Fruit fly (Drosophila melanogaster) whole organism, embryonic: ENCODE data around the gene CG2875.

Experiments
- Asciz ChIP-seq: fragments of 200-800 bp; sonication (Bioruptor generic); optimal IDR thresholded peaks from 2 replicates; lab custom pipeline; 2017; ENCODE audit warnings: missing biosample characterization, mild to moderate bottlenecking, missing genetic modification characterization, missing genetic modification reagents
- CG10543 ChIP-seq: fragments of 200-800 bp; sonication (Bioruptor generic); optimal IDR thresholded peaks from 3 replicates; lab custom pipeline; 2017; ENCODE audit warnings: missing biosample characterization, mild to moderate bottlenecking, missing genetic modification characterization, moderate library complexity
- CG11398 ChIP-seq: fragments of 200-800 bp; sonication (Bioruptor generic); optimal IDR thresholded peaks from 2 replicates; lab custom pipeline; 2016; ENCODE audit warnings: missing biosample characterization, missing genetic modification characterization
- CG11504 ChIP-seq: fragments of 200-800 bp; sonication (Bioruptor generic); optimal IDR thresholded peaks from 3 replicates; lab custom pipeline; 2019; ENCODE audit warnings: missing biosample characterization, mild to moderate bottlenecking, missing genetic modification characterization, moderate library complexity
- CG12236 ChIP-seq: fragments of 200-800 bp; sonication (Bioruptor generic); optimal IDR thresholded peaks from 2 replicates; lab custom pipeline; 2016; ENCODE audit warnings: missing biosample characterization, missing genetic modification characterization
- CG12744 ChIP-seq: fragments of 200-800 bp; sonication (Bioruptor generic); optimal IDR thresholded peaks from 2 replicates; lab custom pipeline; 2016; ENCODE audit warnings: missing biosample characterization, missing genetic modification characterization
- CG14441 ChIP-seq: fragments of 200-800 bp; sonication (Bioruptor generic); IDR thresholded peaks from 2 replicates; pipeline ENCODE4 v1.3.6; 2022; ENCODE audit warnings: missing biosample characterization, missing genetic modification characterization
- CG14860 ChIP-seq: fragments of 200-800 bp; sonication (Bioruptor generic); IDR thresholded peaks from 3 replicates; pipeline ENCODE4 v1.3.6; 2022; ENCODE audit warnings: missing biosample characterization, missing genetic modification characterization; ENCODE audit not compliant: partially characterized antibody
- CG17328 ChIP-seq: fragments of 200-800 bp; sonication (Bioruptor generic); IDR thresholded peaks from 2 replicates; pipeline ENCODE4 v1.3.6; 2022; ENCODE audit warnings: missing biosample characterization, missing genetic modification characterization
- CG17829 ChIP-seq: fragments of 200-800 bp; optimal IDR thresholded peaks from 2 replicates; lab custom pipeline; 2019; ENCODE audit warnings: missing biosample characterization, mild to moderate bottlenecking, missing genetic modification characterization, moderate library complexity
- CG1832 ChIP-seq: fragments of 200-800 bp; sonication (Bioruptor generic); optimal IDR thresholded peaks from 2 replicates; lab custom pipeline; 2017; ENCODE audit warnings: missing biosample characterization, mild to moderate bottlenecking, missing genetic modification characterization, inconsistent platforms
- CG18764 ChIP-seq: fragments of 200-800 bp; sonication (Bioruptor generic); optimal IDR thresholded peaks from 3 replicates; lab custom pipeline; 2016; ENCODE audit warnings: missing biosample characterization, missing genetic modification characterization
- CG3847 ChIP-seq: fragments of 200-800 bp; sonication (Bioruptor generic); IDR thresholded peaks from 2 replicates; pipeline ENCODE4 v1.3.6; 2022; ENCODE audit warnings: missing biosample characterization, missing genetic modification characterization
- CG4282 ChIP-seq: fragments of 200-800 bp; sonication (Bioruptor generic); optimal IDR thresholded peaks from 2 replicates; lab custom pipeline; 2016; ENCODE audit warnings: missing biosample characterization, missing genetic modification characterization
- CG5180 ChIP-seq: fragments of 200-800 bp; sonication (Bioruptor generic); optimal IDR thresholded peaks from 3 replicates; lab custom pipeline; 2017; ENCODE audit warnings: missing biosample characterization, missing genetic modification characterization, mild to moderate bottlenecking, moderate library complexity, missing genetic modification reagents
- CG6791 ChIP-seq: fragments of 200-800 bp; sonication (Bioruptor generic); IDR thresholded peaks from 3 replicates; pipeline ENCODE4 v1.3.6; 2022; ENCODE audit warnings: missing biosample characterization, missing genetic modification characterization; ENCODE audit not compliant: partially characterized antibody
- CG7271 ChIP-seq: fragments of 200-800 bp; sonication (Bioruptor generic); optimal IDR thresholded peaks from 2 replicates; lab custom pipeline; 2018; ENCODE audit warnings: missing biosample characterization, mild to moderate bottlenecking, missing genetic modification characterization, moderate library complexity
- CG9437 ChIP-seq: fragments of 200-800 bp; sonication (Bioruptor generic); optimal IDR thresholded peaks from 2 replicates; lab custom pipeline; 2018; ENCODE audit warnings: missing biosample characterization, mild to moderate bottlenecking, missing genetic modification characterization
- Chrac-16 ChIP-seq: fragments of 200-800 bp; sonication (Bioruptor generic); optimal IDR thresholded peaks from 3 replicates; lab custom pipeline; 2016; ENCODE audit warnings: missing biosample characterization, missing genetic modification characterization
- Drgx ChIP-seq: fragments of 200-800 bp; sonication (Bioruptor generic); IDR thresholded peaks from 2 replicates; pipeline ENCODE4 v1.3.6; 2022; ENCODE audit warnings: missing biosample characterization, missing genetic modification characterization
- Ets97D ChIP-seq: fragments of 200-800 bp; sonication (Bioruptor generic); optimal IDR thresholded peaks from 3 replicates; lab custom pipeline; 2016; ENCODE audit warnings: missing biosample characterization, missing genetic modification characterization
- Myb ChIP-seq: fragments of 200-800 bp; sonication (Bioruptor generic); optimal IDR thresholded peaks from 2 replicates; lab custom pipeline; 2016; ENCODE audit warnings: missing biosample characterization, missing genetic modification characterization
- Nf-YA ChIP-seq: fragments of 200-800 bp; sonication (Bioruptor generic); IDR thresholded peaks from 2 replicates; pipeline ENCODE4 v1.3.6; 2022; ENCODE audit warnings: missing biosample characterization, missing genetic modification characterization
- Sin3A ChIP-seq: fragments of >200 bp; optimal IDR thresholded peaks from 2 replicates; lab custom pipeline; 2018
- Sry-β ChIP-seq: fragments of 200-800 bp; sonication (Bioruptor generic); optimal IDR thresholded peaks from 2 replicates; lab custom pipeline; 2018; ENCODE audit warnings: missing biosample characterization, mild to moderate bottlenecking, missing genetic modification characterization, moderate library complexity
- Taf1 ChIP-seq: fragments of 200-800 bp; sonication (Bioruptor generic); IDR thresholded peaks from 2 replicates; pipeline ENCODE4 v1.3.6; 2022; ENCODE audit warnings: missing biosample characterization, missing genetic modification characterization
- Trl ChIP-seq, 3 experiments: fragments of >200 bp in 2 of 3; fragments of 200-800 bp in 1 of 3; sonication (Bioruptor generic) in 1 of 3; optimal IDR thresholded peaks; 2 replicates in 1 of 3; 3 replicates in 2 of 3; lab custom pipeline; 2016 to 2017; ENCODE audit warnings: missing biosample characterization in 1 of 3, missing genetic modification characterization in 1 of 3
- Xbp1 ChIP-seq: fragments of 200-800 bp; sonication (Bioruptor generic); optimal IDR thresholded peaks from 3 replicates; lab custom pipeline; 2016; ENCODE audit warnings: missing biosample characterization, mild to moderate bottlenecking, missing genetic modification characterization
- amos ChIP-seq: fragments of 200-800 bp; sonication (Bioruptor generic); IDR thresholded peaks from 2 replicates; pipeline ENCODE4 v1.3.6; 2022; ENCODE audit warnings: missing biosample characterization, missing genetic modification characterization; ENCODE audit not compliant: partially characterized antibody
- bab2 ChIP-seq: fragments of 200-800 bp; sonication (Bioruptor generic); optimal IDR thresholded peaks from 2 replicates; lab custom pipeline; 2016; ENCODE audit warnings: missing biosample characterization, missing genetic modification characterization
- ci ChIP-seq: fragments of 200-800 bp; sonication (Bioruptor generic); IDR thresholded peaks from 3 replicates; pipeline ENCODE4 v1.3.6; 2022; ENCODE audit warnings: missing biosample characterization, missing genetic modification characterization
- crol ChIP-seq: fragments of 200-800 bp; sonication (Bioruptor generic); IDR thresholded peaks from 2 replicates; pipeline ENCODE4 v1.3.6; 2022; ENCODE audit warnings: missing biosample characterization, missing genetic modification characterization
- disco-r ChIP-seq: fragments of 200-800 bp; sonication (Bioruptor generic); optimal IDR thresholded peaks from 2 replicates; lab custom pipeline; 2016; ENCODE audit warnings: missing biosample characterization, missing genetic modification characterization
- dm ChIP-seq: fragments of 200-800 bp; sonication (Bioruptor generic); optimal IDR thresholded peaks from 3 replicates; lab custom pipeline; 2016; ENCODE audit warnings: missing biosample characterization, missing genetic modification characterization
- dysf ChIP-seq: fragments of 200-800 bp; sonication (Bioruptor generic); IDR thresholded peaks from 3 replicates; pipeline ENCODE4 v1.3.6; 2022; ENCODE audit warnings: missing biosample characterization, missing genetic modification characterization
- exex ChIP-seq: fragments of 200-800 bp; sonication (Bioruptor generic); optimal IDR thresholded peaks from 4 replicates; lab custom pipeline; 2018; ENCODE audit warnings: missing biosample characterization, mild to moderate bottlenecking, missing genetic modification characterization, moderate library complexity
- gce ChIP-seq: fragments of 200-800 bp; sonication (Bioruptor generic); IDR thresholded peaks from 3 replicates; pipeline ENCODE4 v1.3.6; 2022; ENCODE audit warnings: missing biosample characterization, missing genetic modification characterization
- gfzf ChIP-seq: fragments of 200-800 bp; sonication (Bioruptor generic); optimal IDR thresholded peaks from 2 replicates; lab custom pipeline; 2016; ENCODE audit warnings: missing biosample characterization, mild to moderate bottlenecking, missing genetic modification characterization, moderate library complexity
- ham ChIP-seq: fragments of 200-800 bp; sonication (Bioruptor generic); IDR thresholded peaks from 2 replicates; pipeline ENCODE4 v1.3.6; 2022; ENCODE audit warnings: missing biosample characterization, missing genetic modification characterization
- ken ChIP-seq: fragments of 200-800 bp; sonication (Bioruptor generic); IDR thresholded peaks from 3 replicates; pipeline ENCODE4 v1.3.6; 2022; ENCODE audit warnings: missing biosample characterization, missing genetic modification characterization
- mirr ChIP-seq: fragments of 200-800 bp; sonication (Bioruptor generic); optimal IDR thresholded peaks from 3 replicates; lab custom pipeline; 2018; ENCODE audit warnings: missing biosample characterization, mild to moderate bottlenecking, missing genetic modification characterization
- p53 ChIP-seq: fragments of 200-800 bp; sonication (Bioruptor generic); optimal IDR thresholded peaks from 2 replicates; lab custom pipeline; 2016; ENCODE audit warnings: missing biosample characterization, missing genetic modification characterization
- row ChIP-seq: fragments of 200-800 bp; sonication (Bioruptor generic); IDR thresholded peaks from 3 replicates; pipeline ENCODE4 v1.3.6; 2022; ENCODE audit warnings: missing biosample characterization, missing genetic modification characterization
- seq ChIP-seq: fragments of 200-800 bp; sonication (Bioruptor generic); IDR thresholded peaks from 2 replicates; pipeline ENCODE4 v1.3.6; 2022; ENCODE audit warnings: missing biosample characterization, missing genetic modification characterization
- shn ChIP-seq: fragments of 200-800 bp; sonication (Bioruptor generic); optimal IDR thresholded peaks from 3 replicates; lab custom pipeline; 2016; ENCODE audit warnings: missing biosample characterization, missing genetic modification characterization
- ssp ChIP-seq: fragments of 200-800 bp; sonication (Bioruptor generic); IDR thresholded peaks from 2 replicates; pipeline ENCODE4 v1.3.6; 2022; ENCODE audit warnings: missing biosample characterization, missing genetic modification characterization
- toy ChIP-seq: fragments of 200-800 bp; sonication (Bioruptor generic); IDR thresholded peaks from 2 replicates; pipeline ENCODE4 v1.3.6; 2022; ENCODE audit warnings: missing biosample characterization, missing genetic modification characterization
- trem ChIP-seq: fragments of 200-800 bp; optimal IDR thresholded peaks from 3 replicates; lab custom pipeline; 2019; ENCODE audit warnings: missing biosample characterization, mild to moderate bottlenecking, missing genetic modification characterization, moderate library complexity
- zen2 ChIP-seq: fragments of 200-800 bp; sonication (Bioruptor generic); IDR thresholded peaks from 3 replicates; pipeline ENCODE4 v1.3.6; 2022; ENCODE audit warnings: missing biosample characterization, missing genetic modification characterization; ENCODE audit not compliant: partially characterized antibody

CG2875 gene

dm6 chrX:3557512-3557911 is 15.9 kb downstream of the CG2875 start, which contains the start of gene ppk8:
ppk8 (plus strand) TSS chrX:3557812.
- TF ChIP-seq zen2 (GFP tag; lab: Robert Waterston, UW) (no peak), CG17328 (GFP tag; lab: Robert Waterston, UW) (no peak), CG14441 (GFP tag; lab: Robert Waterston, UW) (no peak), CG3847 (no peak), CG12744 (GFP tag; lab: Kevin White, UChicago) (no peak), ham (GFP tag; lab: Robert Waterston, UW) (no peak), ssp (no peak), CG7271 (no peak), Nf-YA (GFP tag; lab: Robert Waterston, UW) (no peak), Trl (optimal IDR thresholded peaks at IDR 0.05; lab: Kevin White, UChicago) (no peak), Trl (GFP tag; optimal IDR thresholded peaks at IDR 0.05; lab: Kevin White, UChicago) (no peak), CG14860 (no peak), amos (GFP tag; lab: Robert Waterston, UW) (no peak), CG4282 (GFP tag; lab: Kevin White, UChicago) (no peak), CG6791 (GFP tag; lab: Robert Waterston, UW) (no peak), Sin3A (lab: Kevin White, UChicago) (no peak), toy (GFP tag; lab: Robert Waterston, UW) (no peak), CG17829 (tag; lab: Kevin White, UChicago) (no peak), exex (no peak), Chrac-16 (no peak), Taf1 (no peak)

- TF ChIP-seq CG12236 (GFP tag; lab: Kevin White, UChicago) (no peak), Asciz (GFP tag; lab: Kevin White, UChicago) (no peak), CG1832 (GFP tag; lab: Kevin White, UChicago) (peak; percentile 22), Drgx (0 out of 2 replicates have a peak, but pooled peaks have one; percentile 32), Myb (GFP tag; lab: Kevin White, UChicago) (no peak), crol (peak; percentile 78)
These were observed 18.1 kb downstream of the CG2875 start for dm6 chrX:3555190-3555849.

DNA sequence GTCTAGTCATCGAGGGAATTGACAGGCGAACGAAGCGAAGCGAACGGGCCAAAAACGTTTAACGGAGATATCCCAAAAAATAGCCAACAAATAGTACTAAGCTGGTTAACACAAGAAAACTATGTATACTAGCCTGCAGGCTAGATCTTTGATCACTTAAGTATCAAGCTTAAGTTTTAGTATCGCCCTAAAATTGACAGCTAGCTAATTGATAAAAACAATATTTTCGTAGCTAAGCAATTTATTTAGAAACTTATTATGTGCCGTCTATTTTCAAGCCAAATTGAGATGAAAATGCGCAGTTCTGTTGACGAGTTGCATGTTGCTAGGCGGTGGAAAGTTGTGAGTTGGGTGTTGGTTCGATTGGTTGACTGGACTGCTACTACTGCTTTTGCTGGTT is 24.1 kb downstream of the CG2875 start:
- TF ChIP-seq row: peak; percentile 41; the same call in 2 of the 3 replicates
- TF ChIP-seq ken (GFP tag; lab: Robert Waterston, UW): no peak
- TF ChIP-seq Sry-β (GFP tag; lab: Kevin White, UChicago): peak; percentile 74
- no peak for TF ChIP-seq CG11398 (GFP tag; lab: Kevin White, UChicago)
- TF ChIP-seq CG5180 (GFP tag; lab: Kevin White, UChicago): peak; percentile 52
- TF ChIP-seq CG11504: peak; percentile 16
- TF ChIP-seq dysf (GFP tag; lab: Robert Waterston, UW): no peak

- no peak for TF ChIP-seq CG9437 (GFP tag; lab: Kevin White, UChicago)
- TF ChIP-seq disco-r (GFP tag; lab: Kevin White, UChicago): no peak
- no peak for TF ChIP-seq p53 (GFP tag; lab: Kevin White, UChicago)
- TF ChIP-seq CG10543 (GFP tag; lab: Kevin White, UChicago): no peak
- TF ChIP-seq gce (GFP tag; lab: Robert Waterston, UW): no peak
- TF ChIP-seq ci (GFP tag; lab: Robert Waterston, UW): 0 out of 3 replicates have a peak, but pooled peaks have one; percentile 34
- peak; percentile 1 for TF ChIP-seq bab2 (GFP tag; lab: Kevin White, UChicago)
- no peak for TF ChIP-seq Ets97D
- no peak for TF ChIP-seq CG18764 (GFP tag; lab: Kevin White, UChicago)
- TF ChIP-seq gfzf: no peak
- TF ChIP-seq mirr (GFP tag; lab: Kevin White, UChicago): no peak
- no peak for TF ChIP-seq dm (GFP tag; lab: Kevin White, UChicago)
- TF ChIP-seq shn (GFP tag; lab: Kevin White, UChicago): no peak
- no peak for TF ChIP-seq trem
- TF ChIP-seq Xbp1 (GFP tag; lab: Kevin White, UChicago): peak; percentile 20
- peak; percentile 42 for TF ChIP-seq seq (GFP tag; lab: Robert Waterston, UW)
These were observed 24.9 kb downstream of the CG2875 start for dm6 chrX:3548568-3548967.
